Worm (Caenorhabditis elegans): ENCODE data around the gene ttr-59.

- no peak for TF ChIP-seq snpc-3.4 (tag; optimal IDR thresholded peaks at IDR 0.05)
- TF ChIP-seq T07F8.4 (tag; optimal IDR thresholded peaks at IDR 0.05) = no peak
- TF ChIP-seq ceh-79 (tag; optimal IDR thresholded peaks at IDR 0.05) = no peak
- no peak for TF ChIP-seq ama-1 (optimal IDR thresholded peaks at IDR 0.05)
- no peak for TF ChIP-seq ama-1 (GFP tag; optimal IDR thresholded peaks at IDR 0.05)
- no peak for TF ChIP-seq madf-3 (GFP tag; IDR thresholded peaks at IDR 0.05)
These were observed 7.3 kb upstream of the ttr-59 start, which contains the start of gene T08A9.13 for ce11 chrX:7322323-7322722.

Measured in whole organism, young adult.